Fruit fly (Drosophila melanogaster) whole organism: Measurements from ENCODE around the gene Sfp78E.

ENCODE experiments used
- CG8478 ChIP-seq: fragments of >200 bp; optimal IDR thresholded peaks from 2 replicates; lab custom pipeline; 2018; ENCODE audit warnings: inconsistent platforms
- Dll ChIP-seq: fragments of >200 bp; optimal IDR thresholded peaks from 2 replicates; lab custom pipeline; 2017
- EcR ChIP-seq, 2 experiments: fragments of >200 bp; optimal IDR thresholded peaks; 2 replicates each; lab custom pipeline; 2017; ENCODE audit warnings: missing biosample characterization in 2 of 2, missing genetic modification characterization in 2 of 2, missing genetic modification reagents in 2 of 2

dm6 chr3L:21647853-21648252 is 36.0 kb downstream of the Sfp78E start:
- TF ChIP-seq EcR (GFP tag; optimal IDR thresholded peaks at IDR 0.05; lab: Kevin White, UChicago) (no peak), Dll (lab: Kevin White, UChicago) (no peak), CG8478 (lab: Kevin White, UChicago) (no peak)
